Fruit fly (Drosophila melanogaster) S2 (cell line): Measurements from ENCODE around the gene Polr2B.

Experiments
- CG8478 ChIP-seq: fragments of >200 bp; optimal IDR thresholded peaks from 2 replicates; lab custom pipeline; 2018
- CTCF ChIP-seq, 2 experiments: fragments of >200 bp; optimal IDR thresholded peaks; 2 replicates each; lab custom pipeline; 2018

DNA sequence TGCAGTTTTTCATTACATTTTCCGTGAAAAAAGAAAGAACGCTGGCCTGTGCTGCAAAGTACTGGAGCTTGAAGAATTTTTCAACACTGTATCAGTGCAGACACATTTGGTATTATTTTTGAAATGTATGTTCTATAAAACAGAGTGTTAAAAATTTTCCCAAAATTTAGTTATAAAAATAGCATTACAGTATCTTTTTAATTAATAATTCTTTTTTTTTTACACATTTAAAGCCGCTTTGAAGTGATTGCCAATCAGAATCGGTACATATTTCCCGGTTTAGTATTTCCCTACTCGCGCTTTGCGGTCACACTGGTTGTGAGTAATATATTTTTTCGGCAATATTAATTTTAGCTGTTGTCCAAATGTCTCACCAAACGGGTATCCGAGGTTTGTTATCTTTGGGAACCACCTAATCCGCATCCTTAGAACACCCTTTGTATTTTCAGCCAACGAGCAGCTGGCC is 3.2 kb upstream of the Polr2B start, which contains the start of the genes Abi and twf:
- TF ChIP-seq CG8478 (lab: Kevin White, UChicago) = no peak
- no peak for TF ChIP-seq CTCF (optimal IDR thresholded peaks at IDR 0.05; lab: Kevin White, UChicago)
